Worm (Caenorhabditis elegans) whole organism, L2 larva: Measurements from ENCODE around the gene C54F6.15.

Experiments
- C34F6.9 ChIP-seq: fragments of 150-350 bp; optimal IDR thresholded peaks from 2 replicates; lab custom pipeline; 2014; ENCODE audit warnings: missing biosample characterization, missing genetic modification characterization
- F13H6.1 ChIP-seq: sonication (generic microtip); optimal IDR thresholded peaks from 2 replicates; lab custom pipeline; 2016; ENCODE audit warnings: missing genetic modification characterization, missing compliant biosample characterization
- ZK546.5 ChIP-seq: sonication (generic microtip); optimal IDR thresholded peaks from 2 replicates; lab custom pipeline; 2017; ENCODE audit warnings: missing biosample characterization, missing genetic modification characterization
- ceh-16 ChIP-seq: fragments of 150-350 bp; optimal IDR thresholded peaks from 2 replicates; lab custom pipeline; 2014; ENCODE audit warnings: missing biosample characterization, missing genetic modification characterization
- ceh-82 ChIP-seq: fragments of 150-350 bp; optimal IDR thresholded peaks from 2 replicates; lab custom pipeline; 2014; ENCODE audit warnings: missing biosample characterization, missing genetic modification characterization
- crh-2 ChIP-seq: sonication (generic microtip); optimal IDR thresholded peaks from 2 replicates; lab custom pipeline; 2017; ENCODE audit warnings: missing biosample characterization, missing genetic modification characterization
- dmd-4 ChIP-seq: sonication (generic microtip); optimal IDR thresholded peaks from 2 replicates; lab custom pipeline; 2017; ENCODE audit warnings: missing biosample characterization, missing genetic modification characterization
- egl-27 ChIP-seq: sonication (generic microtip); optimal IDR thresholded peaks from 3 replicates; lab custom pipeline; 2017; ENCODE audit warnings: missing biosample characterization, missing genetic modification reagents, missing genetic modification characterization
- elt-1 ChIP-seq: fragments of 150-350 bp; optimal IDR thresholded peaks from 2 replicates; lab custom pipeline; 2014; ENCODE audit warnings: missing biosample characterization, missing genetic modification characterization
- fos-1 ChIP-seq: fragments of 150-350 bp; optimal IDR thresholded peaks from 2 replicates; lab custom pipeline; 2014; ENCODE audit warnings: missing biosample characterization, missing genetic modification characterization
- gmeb-1 ChIP-seq: fragments of 150-350 bp; optimal IDR thresholded peaks from 2 replicates; lab custom pipeline; 2014; ENCODE audit warnings: missing biosample characterization, missing genetic modification characterization
- lin-11 ChIP-seq: fragments of 150-350 bp; sonication (generic microtip); optimal IDR thresholded peaks from 2 replicates; lab custom pipeline; 2014; ENCODE audit warnings: missing biosample characterization, missing genetic modification characterization, inconsistent platforms, mixed read lengths
- lin-13 ChIP-seq: fragments of 150-350 bp; optimal IDR thresholded peaks from 2 replicates; lab custom pipeline; 2014; ENCODE audit warnings: missing biosample characterization, missing genetic modification reagents, missing genetic modification characterization
- lin-39 ChIP-seq: fragments of 150-350 bp; optimal IDR thresholded peaks from 2 replicates; lab custom pipeline; 2014; ENCODE audit warnings: missing biosample characterization, missing genetic modification reagents, missing genetic modification characterization
- lsy-2 ChIP-seq, 2 experiments: fragments of 150-350 bp in 1 of 2; sonication (generic microtip) in 1 of 2; optimal IDR thresholded peaks; 2 replicates each; lab custom pipeline; 2014 to 2017; ENCODE audit warnings: missing biosample characterization in 2 of 2, missing genetic modification characterization in 2 of 2
- mab-5 ChIP-seq: fragments of 150-350 bp; optimal IDR thresholded peaks from 2 replicates; lab custom pipeline; 2014; ENCODE audit warnings: missing biosample characterization, missing genetic modification characterization
- mbf-1 ChIP-seq: sonication (generic microtip); optimal IDR thresholded peaks from 2 replicates; lab custom pipeline; 2017; ENCODE audit warnings: missing biosample characterization, missing genetic modification characterization
- mdl-1 ChIP-seq, 2 experiments: fragments of 150-350 bp in 1 of 2; sonication (generic microtip) in 1 of 2; optimal IDR thresholded peaks; 2 replicates each; lab custom pipeline; 2017; ENCODE audit warnings: missing biosample characterization in 2 of 2, missing genetic modification characterization in 2 of 2
- nhr-11 ChIP-seq: fragments of 150-350 bp; optimal IDR thresholded peaks from 2 replicates; lab custom pipeline; 2014; ENCODE audit warnings: missing biosample characterization, missing genetic modification characterization
- nhr-12 ChIP-seq: fragments of 150-350 bp; optimal IDR thresholded peaks from 2 replicates; lab custom pipeline; 2014; ENCODE audit warnings: missing biosample characterization, missing genetic modification characterization
- nhr-23 ChIP-seq: fragments of 150-350 bp; optimal IDR thresholded peaks from 2 replicates; lab custom pipeline; 2014; ENCODE audit warnings: missing biosample characterization, missing genetic modification reagents, missing genetic modification characterization
- nhr-237 ChIP-seq: fragments of 150-350 bp; optimal IDR thresholded peaks from 2 replicates; lab custom pipeline; 2014; ENCODE audit warnings: missing biosample characterization, missing genetic modification characterization
- nhr-25 ChIP-seq: fragments of 150-350 bp; sonication (generic microtip); optimal IDR thresholded peaks from 3 replicates; lab custom pipeline; 2014; ENCODE audit warnings: missing biosample characterization, missing genetic modification characterization
- nhr-6 ChIP-seq: fragments of 150-350 bp; optimal IDR thresholded peaks from 2 replicates; lab custom pipeline; 2014; ENCODE audit warnings: missing biosample characterization, missing genetic modification characterization
- sem-4 ChIP-seq: fragments of 150-350 bp; optimal IDR thresholded peaks from 2 replicates; lab custom pipeline; 2014; ENCODE audit warnings: missing biosample characterization, missing genetic modification reagents, missing genetic modification characterization
- skn-1 ChIP-seq: sonication (generic microtip); optimal IDR thresholded peaks from 2 replicates; lab custom pipeline; 2017; ENCODE audit warnings: missing biosample characterization, missing genetic modification characterization
- sma-3 ChIP-seq: sonication (generic microtip); optimal IDR thresholded peaks from 2 replicates; lab custom pipeline; 2016; ENCODE audit warnings: missing genetic modification reagents, missing genetic modification characterization, missing compliant biosample characterization
- snpc-4 ChIP-seq: fragments of 150-350 bp; optimal IDR thresholded peaks from 2 replicates; lab custom pipeline; 2014; ENCODE audit warnings: missing biosample characterization, missing genetic modification characterization
- unc-39 ChIP-seq: fragments of 150-350 bp; optimal IDR thresholded peaks from 2 replicates; lab custom pipeline; 2014; ENCODE audit warnings: missing biosample characterization, missing genetic modification characterization
- unc-55 ChIP-seq: fragments of 150-350 bp; sonication (generic microtip); optimal IDR thresholded peaks from 3 replicates; lab custom pipeline; 2014; ENCODE audit warnings: missing biosample characterization, missing genetic modification reagents, missing genetic modification characterization
- zag-1 ChIP-seq: fragments of 150-350 bp; optimal IDR thresholded peaks from 2 replicates; lab custom pipeline; 2014; ENCODE audit warnings: missing biosample characterization, missing genetic modification characterization
- ztf-1 ChIP-seq: fragments of 200-800 bp; sonication (Bioruptor generic); conservative IDR thresholded peaks from 2 replicates; pipeline ENCODE4 v1.3.6; 2022; ENCODE audit warnings: missing genetic modification characterization, missing compliant biosample characterization
- ztf-4 ChIP-seq: fragments of 150-350 bp; optimal IDR thresholded peaks from 2 replicates; lab custom pipeline; 2014; ENCODE audit warnings: missing biosample characterization, missing genetic modification characterization

C54F6.15 gene

DNA sequence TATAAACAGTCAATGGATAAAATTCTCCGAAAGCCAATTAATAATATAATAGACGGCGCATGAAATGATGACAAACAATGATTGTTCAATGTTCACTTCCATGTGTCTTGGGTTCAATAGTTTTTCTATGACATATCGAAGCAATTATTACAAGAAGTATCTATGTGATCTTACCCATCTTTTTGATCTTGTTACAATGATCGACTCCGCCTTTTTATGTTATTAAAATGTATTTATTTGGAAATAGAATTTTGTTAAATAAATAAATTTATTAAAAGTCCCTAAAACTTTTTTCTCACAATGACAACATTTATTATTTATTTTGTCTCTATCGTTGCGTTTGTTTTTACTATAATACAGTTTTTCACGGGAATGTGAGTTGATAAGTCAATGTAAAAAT, 7.7 kb upstream of the C54F6.15 start, which contains the start of gene swt-2:
TSS of gene swt-2 (plus strand) at position 301 of the 400 bp plus-strand sequence.
- TF ChIP-seq lin-11 (tag; lab: Kevin White, UChicago) (no peak), crh-2 (tag; lab: Kevin White, UChicago) (no peak), unc-39 (tag; lab: Kevin White, UChicago) (no peak), lin-39 (no peak)

DNA sequence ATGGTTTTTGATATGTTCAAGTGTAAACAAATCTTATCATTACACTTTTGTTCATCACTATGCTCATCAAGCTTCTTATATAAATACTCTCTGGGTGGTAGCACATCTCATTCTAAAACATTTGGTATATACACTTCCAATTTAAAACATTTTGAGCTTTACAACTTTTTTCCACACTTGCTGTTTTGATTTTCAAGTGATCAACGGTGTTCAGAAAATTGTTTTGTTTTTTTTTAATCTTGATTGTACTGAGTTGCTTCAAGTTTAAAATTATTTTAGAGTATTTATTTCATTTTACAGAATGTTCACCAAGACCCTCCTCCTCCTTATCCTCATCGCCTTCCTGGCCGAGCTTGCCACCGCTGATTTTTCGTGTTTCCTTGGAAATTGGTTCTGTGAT, 6.6 kb upstream of the C54F6.15 start, which contains the start of gene C54F6.5:
TSS of gene C54F6.5 (plus strand) at position 301 of the 400 bp plus-strand sequence.
- TF ChIP-seq elt-1: no peak
- no peak for TF ChIP-seq ceh-82
- TF ChIP-seq mdl-1 (tag; optimal IDR thresholded peaks at IDR 0.05; lab: Kevin White, UChicago): no peak

DNA sequence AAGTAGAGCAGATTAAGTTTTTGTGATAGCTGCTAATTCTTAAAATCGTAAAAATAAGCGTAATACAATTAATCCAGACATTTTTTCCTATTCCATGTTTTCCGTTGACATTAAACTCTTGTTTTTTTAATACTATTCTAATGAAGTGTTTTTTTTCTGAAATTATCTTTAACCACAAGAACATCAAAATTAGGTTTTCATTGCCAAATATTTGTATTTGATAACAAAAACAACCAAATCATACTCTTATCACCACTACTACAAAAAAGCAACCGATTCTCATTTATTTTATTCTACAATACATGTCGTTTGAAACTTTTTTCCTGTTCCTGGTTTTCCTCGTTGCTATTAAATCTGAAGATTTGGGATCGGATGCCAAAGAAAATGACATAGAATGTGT, 5.0 kb upstream of the C54F6.15 start, which contains the start of gene C54F6.17:
TSS of gene C54F6.17 (plus strand) at position 301 of the 400 bp plus-strand sequence.
- TF ChIP-seq nhr-6 (tag; lab: Kevin White, UChicago) (no peak), lsy-2 (tag; optimal IDR thresholded peaks at IDR 0.05; lab: Kevin White, UChicago) (no peak), sem-4 (no peak), ZK546.5 (tag; lab: Kevin White, UChicago) (no peak), nhr-23 (tag; lab: Kevin White, UChicago) (no peak), nhr-25 (tag; lab: Kevin White, UChicago) (no peak), crh-2 (tag; lab: Kevin White, UChicago) (no peak), fos-1 (tag; lab: Kevin White, UChicago) (no peak), zag-1 (tag; lab: Kevin White, UChicago) (no peak), mbf-1 (no peak)

DNA sequence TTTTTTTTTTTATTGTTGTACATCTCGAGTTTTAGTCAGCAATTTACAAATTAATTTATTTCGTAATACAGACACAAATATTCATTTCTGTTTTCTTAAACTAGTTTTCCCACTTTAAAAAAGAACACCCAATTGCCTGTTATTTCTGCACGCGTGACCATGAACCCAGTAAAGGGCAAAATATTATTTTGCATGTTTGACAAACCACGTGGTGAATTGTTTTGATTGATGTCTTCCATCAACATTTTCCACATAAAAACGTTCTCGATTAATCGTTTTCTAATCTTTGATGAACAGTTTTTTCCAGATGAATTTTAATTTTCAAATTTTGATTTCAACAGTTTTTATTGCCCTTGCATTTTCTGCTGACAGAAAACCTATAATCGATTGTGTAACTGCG, 3.5 kb upstream of the C54F6.15 start, which contains the start of gene C54F6.18:
TSS of gene C54F6.18 (plus strand) at position 301 of the 400 bp plus-strand sequence.
- TF ChIP-seq lsy-2 (tag; optimal IDR thresholded peaks at IDR 0.05; lab: Kevin White, UChicago) (no peak), ztf-1 (no peak), zag-1 (tag; lab: Kevin White, UChicago) (no peak), dmd-4 (tag; lab: Kevin White, UChicago) (no peak), lin-13 (no peak)

DNA sequence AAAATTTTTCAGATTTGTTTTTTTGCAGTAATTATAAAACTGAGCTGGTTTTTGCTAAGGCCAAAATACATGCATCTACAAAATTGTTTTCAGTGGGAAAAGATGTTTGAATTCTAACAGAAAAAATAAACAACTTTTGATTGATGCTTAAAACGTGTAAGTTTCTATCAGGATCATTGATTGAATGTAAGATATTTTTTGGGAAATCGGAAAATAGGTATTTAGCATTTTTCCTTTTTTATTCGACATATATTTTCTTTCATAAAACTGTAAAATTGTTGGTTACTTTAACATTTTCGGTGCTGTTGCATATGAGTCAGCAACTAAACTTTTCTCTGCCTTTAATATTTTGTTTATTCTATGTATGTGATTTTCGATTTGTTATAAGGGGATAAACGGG, 2.3 kb upstream of the C54F6.15 start, which contains the start of gene C54F6.20:
TSS of gene C54F6.20 (plus strand) at position 301 of the 400 bp plus-strand sequence.
- TF ChIP-seq elt-1 (no peak), sem-4 (no peak), egl-27 (tag; lab: Kevin White, UChicago) (no peak), nhr-11 (tag; lab: Kevin White, UChicago) (no peak), mab-5 (tag; lab: Kevin White, UChicago) (no peak), gmeb-1 (tag; lab: Kevin White, UChicago) (no peak), nhr-237 (tag; lab: Kevin White, UChicago) (no peak), unc-55 (no peak), nhr-12 (tag; lab: Kevin White, UChicago) (no peak), sma-3 (GFP tag; lab: Kevin White, UChicago) (no peak), ceh-16 (no peak), snpc-4 (tag; lab: Kevin White, UChicago) (no peak), lin-13 (no peak), dmd-4 (tag; lab: Kevin White, UChicago) (no peak), C34F6.9 (tag; lab: Kevin White, UChicago) (no peak)

DNA sequence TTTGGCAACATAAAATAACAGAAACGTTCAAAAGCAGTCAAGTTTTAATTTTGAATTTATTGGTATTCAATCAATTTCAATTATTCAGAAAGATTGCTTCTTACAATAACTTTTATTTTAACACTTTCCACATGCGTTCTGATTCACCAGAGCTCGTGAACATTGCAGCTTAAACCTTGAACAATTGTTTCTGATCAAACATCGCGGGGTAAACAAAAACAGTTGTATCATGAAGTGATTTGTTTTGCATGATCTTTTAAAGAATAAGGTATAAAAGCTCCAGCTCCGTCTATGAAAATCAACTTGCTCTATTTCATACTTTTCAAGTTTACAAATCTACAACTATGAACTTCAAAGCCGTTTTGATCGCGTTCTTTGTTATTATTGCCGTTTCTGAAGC, 1.2 kb upstream of the C54F6.15 start, which contains the start of gene C54F6.6:
TSS of gene C54F6.6 (plus strand) at position 301 of the 400 bp plus-strand sequence.
- TF ChIP-seq lsy-2 (tag; optimal IDR thresholded peaks at IDR 0.05; lab: Kevin White, UChicago) (no peak), F13H6.1 (tag; lab: Kevin White, UChicago) (no peak), nhr-6 (tag; lab: Kevin White, UChicago) (no peak), skn-1 (tag; lab: Kevin White, UChicago) (no peak), lin-13 (no peak), fos-1 (tag; lab: Kevin White, UChicago) (no peak), ztf-4 (tag; lab: Kevin White, UChicago) (no peak), zag-1 (tag; lab: Kevin White, UChicago) (no peak)
